Fruit fly (Drosophila melanogaster) whole organism, embryonic: ENCODE results near the gene CG31278.

Experiments used
- Bdp1 ChIP-seq: fragments of 200-800 bp; sonication (Bioruptor generic); optimal IDR thresholded peaks from 3 replicates; lab custom pipeline; 2016; ENCODE audit warnings: missing biosample characterization, missing genetic modification characterization
- Bteb2 ChIP-seq: fragments of 200-800 bp; sonication (Bioruptor generic); optimal IDR thresholded peaks from 2 replicates; lab custom pipeline; 2016; ENCODE audit warnings: missing biosample characterization, missing genetic modification characterization
- CG10959 ChIP-seq: fragments of 200-800 bp; sonication (Bioruptor generic); IDR thresholded peaks from 2 replicates; pipeline ENCODE4 v1.3.6; 2022; ENCODE audit warnings: missing biosample characterization, missing genetic modification characterization
- CG11247 ChIP-seq: fragments of 200-800 bp; sonication (Bioruptor generic); IDR thresholded peaks from 2 replicates; pipeline ENCODE4 v1.3.6; 2022; ENCODE audit warnings: missing biosample characterization, missing genetic modification characterization
- CG13624 ChIP-seq: fragments of 200-800 bp; sonication (Bioruptor generic); optimal IDR thresholded peaks from 2 replicates; lab custom pipeline; 2016; ENCODE audit warnings: missing biosample characterization, missing genetic modification characterization
- CG14441 ChIP-seq: fragments of 200-800 bp; sonication (Bioruptor generic); IDR thresholded peaks from 2 replicates; pipeline ENCODE4 v1.3.6; 2022; ENCODE audit warnings: missing biosample characterization, missing genetic modification characterization
- CG14710 ChIP-seq: fragments of 200-800 bp; sonication (Bioruptor generic); optimal IDR thresholded peaks from 3 replicates; lab custom pipeline; 2019; ENCODE audit warnings: missing biosample characterization, mild to moderate bottlenecking, missing genetic modification characterization, moderate library complexity
- CG15514 ChIP-seq: fragments of 200-800 bp; sonication (Bioruptor generic); optimal IDR thresholded peaks from 3 replicates; lab custom pipeline; 2017; ENCODE audit warnings: missing biosample characterization, missing genetic modification characterization, mild to moderate bottlenecking, moderate library complexity, missing genetic modification reagents
- CG1602 ChIP-seq: fragments of 200-800 bp; sonication (Bioruptor generic); optimal IDR thresholded peaks from 3 replicates; lab custom pipeline; 2016; ENCODE audit warnings: missing biosample characterization, missing genetic modification characterization
- CG17829 ChIP-seq: fragments of 200-800 bp; optimal IDR thresholded peaks from 2 replicates; lab custom pipeline; 2019; ENCODE audit warnings: missing biosample characterization, mild to moderate bottlenecking, missing genetic modification characterization, moderate library complexity
- CG18619 ChIP-seq: fragments of 200-800 bp; sonication (Bioruptor generic); optimal IDR thresholded peaks from 3 replicates; lab custom pipeline; 2017; ENCODE audit warnings: missing biosample characterization, mild to moderate bottlenecking, missing genetic modification characterization
- CG2889 ChIP-seq: fragments of 200-800 bp; sonication (Bioruptor generic); IDR thresholded peaks from 3 replicates; pipeline ENCODE4 v1.3.6; 2022; ENCODE audit warnings: missing biosample characterization, missing genetic modification characterization
- CG31441 ChIP-seq: fragments of 200-800 bp; sonication (Bioruptor generic); IDR thresholded peaks from 2 replicates; pipeline ENCODE4 v1.3.6; 2022; ENCODE audit warnings: missing biosample characterization, missing genetic modification characterization
- CG6272 ChIP-seq: fragments of 200-800 bp; sonication (Bioruptor generic); IDR thresholded peaks from 2 replicates; pipeline ENCODE4 v1.3.6; 2022; ENCODE audit warnings: missing biosample characterization, missing genetic modification characterization
- CG9437 ChIP-seq: fragments of 200-800 bp; sonication (Bioruptor generic); optimal IDR thresholded peaks from 2 replicates; lab custom pipeline; 2018; ENCODE audit warnings: missing biosample characterization, mild to moderate bottlenecking, missing genetic modification characterization
- Chrac-16 ChIP-seq: fragments of 200-800 bp; sonication (Bioruptor generic); optimal IDR thresholded peaks from 3 replicates; lab custom pipeline; 2016; ENCODE audit warnings: missing biosample characterization, missing genetic modification characterization
- Fer3 ChIP-seq: fragments of 200-800 bp; sonication (Bioruptor generic); optimal IDR thresholded peaks from 2 replicates; lab custom pipeline; 2018; ENCODE audit warnings: missing biosample characterization, mild to moderate bottlenecking, missing genetic modification characterization, moderate library complexity
- Hmr ChIP-seq: fragments of 200-800 bp; sonication (Bioruptor generic); optimal IDR thresholded peaks from 3 replicates; lab custom pipeline; 2017; ENCODE audit warnings: mild to moderate bottlenecking, missing biosample characterization, missing genetic modification reagents, missing genetic modification characterization
- Hr78 ChIP-seq, 2 experiments: fragments of 200-800 bp in 1 of 2; fragments of >200 bp in 1 of 2; sonication (Bioruptor generic) in 1 of 2; optimal IDR thresholded peaks; 2 replicates each; lab custom pipeline; 2017 to 2019; ENCODE audit warnings: missing biosample characterization in 2 of 2, missing genetic modification characterization in 2 of 2, mild to moderate bottlenecking in 1 of 2, moderate library complexity in 1 of 2
- Max ChIP-seq: fragments of 200-800 bp; sonication (Bioruptor generic); optimal IDR thresholded peaks from 2 replicates; lab custom pipeline; 2016; ENCODE audit warnings: missing biosample characterization, mild to moderate bottlenecking, missing genetic modification characterization
- Oaz ChIP-seq: fragments of 200-800 bp; sonication (Bioruptor generic); IDR thresholded peaks from 2 replicates; pipeline ENCODE4 v1.3.6; 2022; ENCODE audit warnings: missing biosample characterization, missing genetic modification characterization
- Ptx1 ChIP-seq: fragments of 200-800 bp; sonication (Bioruptor generic); IDR thresholded peaks from 2 replicates; pipeline ENCODE4 v1.3.6; 2022; ENCODE audit warnings: missing biosample characterization, missing genetic modification characterization
- Rfx ChIP-seq: fragments of 200-800 bp; sonication (Bioruptor generic); IDR thresholded peaks from 2 replicates; pipeline ENCODE4 v1.3.6; 2022; ENCODE audit warnings: missing biosample characterization, missing genetic modification characterization
- Xbp1 ChIP-seq: fragments of 200-800 bp; sonication (Bioruptor generic); optimal IDR thresholded peaks from 3 replicates; lab custom pipeline; 2016; ENCODE audit warnings: missing biosample characterization, mild to moderate bottlenecking, missing genetic modification characterization
- ab ChIP-seq: fragments of 200-800 bp; sonication (Bioruptor generic); optimal IDR thresholded peaks from 2 replicates; lab custom pipeline; 2016; ENCODE audit warnings: missing biosample characterization, missing genetic modification characterization
- al ChIP-seq: fragments of 200-800 bp; sonication (Bioruptor generic); IDR thresholded peaks from 2 replicates; pipeline ENCODE4 v1.3.6; 2022; ENCODE audit warnings: missing biosample characterization, missing genetic modification characterization
- chm ChIP-seq: fragments of 200-800 bp; sonication (Bioruptor generic); IDR thresholded peaks from 2 replicates; pipeline ENCODE4 v1.3.6; 2022; ENCODE audit warnings: missing biosample characterization, missing genetic modification characterization
- fd102C ChIP-seq: fragments of 200-800 bp; sonication (Bioruptor generic); optimal IDR thresholded peaks from 2 replicates; lab custom pipeline; 2018; ENCODE audit warnings: missing biosample characterization, mild to moderate bottlenecking, missing genetic modification characterization, moderate library complexity
- gfzf ChIP-seq: fragments of 200-800 bp; sonication (Bioruptor generic); optimal IDR thresholded peaks from 2 replicates; lab custom pipeline; 2016; ENCODE audit warnings: missing biosample characterization, mild to moderate bottlenecking, missing genetic modification characterization, moderate library complexity
- gro ChIP-seq: fragments of 200-800 bp; sonication (Bioruptor generic); optimal IDR thresholded peaks from 2 replicates; lab custom pipeline; 2016; ENCODE audit warnings: missing biosample characterization, missing genetic modification characterization
- mirr ChIP-seq: fragments of 200-800 bp; sonication (Bioruptor generic); optimal IDR thresholded peaks from 3 replicates; lab custom pipeline; 2018; ENCODE audit warnings: missing biosample characterization, mild to moderate bottlenecking, missing genetic modification characterization
- prd ChIP-seq, 3 experiments: fragments of >200 bp in 2 of 3; fragments of 200-800 bp in 1 of 3; sonication (Bioruptor generic) in 1 of 3; optimal IDR thresholded peaks in 2 of 3; IDR thresholded peaks in 1 of 3; 2 replicates in 2 of 3; 3 replicates in 1 of 3; pipeline versions ENCODE4 v1.3.6 to Lab custom; 2017 to 2022; ENCODE audit warnings: missing biosample characterization in 1 of 3, missing genetic modification characterization in 1 of 3
- pros ChIP-seq: fragments of 200-800 bp; sonication (Bioruptor generic); optimal IDR thresholded peaks from 3 replicates; lab custom pipeline; 2019; ENCODE audit warnings: missing biosample characterization, mild to moderate bottlenecking, missing genetic modification characterization, moderate library complexity
- slbo ChIP-seq: fragments of 200-800 bp; sonication (Bioruptor generic); IDR thresholded peaks from 2 replicates; pipeline ENCODE4 v1.3.6; 2022; ENCODE audit warnings: missing biosample characterization, missing genetic modification characterization
- sug ChIP-seq: fragments of 200-800 bp; optimal IDR thresholded peaks from 2 replicates; lab custom pipeline; 2019; ENCODE audit warnings: missing biosample characterization, mild to moderate bottlenecking, missing genetic modification characterization, moderate library complexity
- tup ChIP-seq: fragments of 200-800 bp; sonication (Bioruptor generic); optimal IDR thresholded peaks from 2 replicates; lab custom pipeline; 2016; ENCODE audit warnings: missing biosample characterization, mild to moderate bottlenecking, missing genetic modification characterization, moderate library complexity
- twi ChIP-seq: fragments of 200-800 bp; optimal IDR thresholded peaks from 2 replicates; lab custom pipeline; 2019; ENCODE audit warnings: missing biosample characterization, mild to moderate bottlenecking, missing genetic modification characterization, moderate library complexity
- usp ChIP-seq: fragments of >200 bp; optimal IDR thresholded peaks from 2 replicates; lab custom pipeline; 2017; ENCODE audit warnings: missing biosample characterization, missing genetic modification characterization
- vvl ChIP-seq: fragments of 200-800 bp; sonication (Bioruptor generic); IDR thresholded peaks from 2 replicates; pipeline ENCODE4 v1.3.6; 2022; ENCODE audit warnings: missing biosample characterization, missing genetic modification characterization

Gene CG31278

DNA sequence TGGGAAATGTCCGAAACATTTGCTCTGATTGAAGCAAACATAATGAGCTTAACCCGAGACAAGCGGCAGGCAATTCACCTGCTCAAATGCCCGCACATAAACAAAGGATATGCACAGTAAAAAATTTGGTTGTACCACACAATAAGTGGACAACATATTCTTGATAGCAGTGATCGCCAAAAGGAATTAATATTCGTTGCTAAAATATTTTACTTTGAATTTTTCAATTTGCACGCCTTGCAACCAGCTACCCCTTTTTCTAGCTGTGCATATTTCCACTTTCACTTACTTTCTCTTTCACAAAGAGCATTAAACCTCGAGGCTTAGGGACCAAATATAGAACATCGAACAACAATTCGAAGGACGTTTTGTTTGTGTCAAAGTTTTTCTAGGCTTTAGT lies 39.5 kb upstream of the CG31278 start (continued):
- TF ChIP-seq mirr (GFP tag; lab: Kevin White, UChicago) (no peak), sug (tag; lab: Kevin White, UChicago) (no peak), Chrac-16 (GFP tag; lab: Kevin White, UChicago) (no peak), CG17829 (tag; lab: Kevin White, UChicago) (no peak), chm (GFP tag; lab: Robert Waterston, UW) (no peak), CG10959 (GFP tag; lab: Robert Waterston, UW) (no peak), Bdp1 (GFP tag; lab: Kevin White, UChicago) (no peak), Rfx (GFP tag; lab: Robert Waterston, UW) (peak; percentile 60), Hr78 (GFP tag; optimal IDR thresholded peaks at IDR 0.05; lab: Kevin White, UChicago) (no peak), Ptx1 (peak; percentile 9; the same call in 1 of the 2 replicates), CG11247 (GFP tag; lab: Robert Waterston, UW) (0 out of 2 replicates have a peak, but pooled peaks have one; percentile 28), CG14441 (GFP tag; lab: Robert Waterston, UW) (no peak), Fer3 (tag; lab: Kevin White, UChicago) (peak; percentile 36), Oaz (GFP tag; lab: Robert Waterston, UW) (no peak), al (GFP tag; lab: Robert Waterston, UW) (no peak), CG6272 (0 out of 2 replicates have a peak, but pooled peaks have one; percentile 16), CG2889 (GFP tag; lab: Robert Waterston, UW) (no peak), vvl (GFP tag; lab: Robert Waterston, UW) (no peak), fd102C (no peak), gro (GFP tag; lab: Kevin White, UChicago) (no peak), CG15514 (GFP tag; lab: Kevin White, UChicago) (no peak), CG14710 (tag; lab: Kevin White, UChicago) (no peak), twi (tag; lab: Kevin White, UChicago) (no peak), prd (optimal IDR thresholded peaks at IDR 0.05; lab: Kevin White, UChicago) (no peak), prd (GFP tag; IDR thresholded peaks at IDR 0.05; lab: Robert Waterston, UW) (0 out of 3 replicates have a peak, but pooled peaks have one; percentile 11), CG13624 (peak; percentile 9), Max (no peak), slbo (peak; percentile 49; the same call in 1 of the 2 replicates), Bteb2 (GFP tag; lab: Kevin White, UChicago) (no peak), usp (GFP tag; lab: Kevin White, UChicago) (no peak), pros (GFP tag; lab: Kevin White, UChicago) (no peak), Hmr (GFP tag; lab: Kevin White, UChicago) (peak; percentile 8), ab (GFP tag; lab: Kevin White, UChicago) (no peak), CG9437 (GFP tag; lab: Kevin White, UChicago) (no peak), Xbp1 (peak; percentile 3), CG1602 (GFP tag; lab: Kevin White, UChicago) (no peak), gfzf (GFP tag; lab: Kevin White, UChicago) (no peak), tup (GFP tag; lab: Kevin White, UChicago) (no peak)
- TF ChIP-seq, all 482 proteins: peak for 28

dm6 chr3R:10735857-10736256 lies 27.7 kb upstream of the CG31278 start, which contains the start of gene tomboy20:
TSS of gene tomboy20 (minus strand) at chr3R:10735957.
- TF ChIP-seq CG18619 (GFP tag; lab: Kevin White, UChicago), result no peak
- no peak for TF ChIP-seq CG31441
